Worm (Caenorhabditis elegans) whole organism, late embryonic: Measurements from ENCODE around the gene nxf-2.
A peak's percentile ranks its signal among the peaks of the same experiment; 100 is the strongest.

ENCODE experiments used
- C38D4.7 ChIP-seq: fragments of 200-800 bp; sonication (Bioruptor generic); optimal IDR thresholded peaks from 2 replicates; lab custom pipeline; 2018; ENCODE audit warnings: mild to moderate bottlenecking, missing genetic modification characterization, moderate library complexity, missing compliant biosample characterization
- F13H6.1 ChIP-seq: sonication (generic microtip); optimal IDR thresholded peaks from 2 replicates; lab custom pipeline; 2016; ENCODE audit warnings: missing genetic modification characterization, missing compliant biosample characterization
- K02D7.2 ChIP-seq: sonication (generic microtip); optimal IDR thresholded peaks from 2 replicates; lab custom pipeline; 2017; ENCODE audit warnings: mild to moderate bottlenecking, missing genetic modification characterization, missing compliant biosample characterization
- K09A11.1 ChIP-seq: sonication (generic microtip); optimal IDR thresholded peaks from 2 replicates; lab custom pipeline; 2017; ENCODE audit warnings: antibody characterized with exemption, mild to moderate bottlenecking, missing genetic modification characterization, missing compliant biosample characterization; ENCODE audit not compliant: insufficient read depth
- Y22D7AL.16 ChIP-seq: sonication (generic microtip); optimal IDR thresholded peaks from 2 replicates; lab custom pipeline; 2016; ENCODE audit warnings: missing genetic modification characterization, missing compliant biosample characterization
- ahr-1 ChIP-seq: sonication (generic microtip); optimal IDR thresholded peaks from 2 replicates; lab custom pipeline; 2016; ENCODE audit warnings: missing genetic modification characterization, missing compliant biosample characterization
- ceh-2 ChIP-seq: sonication (generic microtip); optimal IDR thresholded peaks from 2 replicates; lab custom pipeline; 2016; ENCODE audit warnings: missing genotype, missing genetic modification characterization, missing compliant biosample characterization
- ceh-22 ChIP-seq: sonication (generic microtip); optimal IDR thresholded peaks from 2 replicates; lab custom pipeline; 2017; ENCODE audit warnings: missing biosample characterization, missing genetic modification characterization
- ceh-34 ChIP-seq: sonication (generic microtip); optimal IDR thresholded peaks from 2 replicates; lab custom pipeline; 2016; ENCODE audit warnings: mild to moderate bottlenecking, missing genetic modification characterization, missing compliant biosample characterization
- ceh-6 ChIP-seq: fragments of 200-800 bp; sonication (Bioruptor generic); optimal IDR thresholded peaks from 2 replicates; lab custom pipeline; 2018; ENCODE audit warnings: mild to moderate bottlenecking, missing genetic modification characterization, missing compliant biosample characterization
- che-1 ChIP-seq: sonication (generic microtip); optimal IDR thresholded peaks from 2 replicates; lab custom pipeline; 2016; ENCODE audit warnings: mild to moderate bottlenecking, missing genetic modification characterization, missing compliant biosample characterization
- dve-1 ChIP-seq: sonication (generic microtip); optimal IDR thresholded peaks from 2 replicates; lab custom pipeline; 2017; ENCODE audit warnings: antibody characterized with exemption, mild to moderate bottlenecking, missing genetic modification characterization, missing compliant biosample characterization
- elt-2 ChIP-seq: sonication (generic microtip); optimal IDR thresholded peaks from 2 replicates; lab custom pipeline; 2016; ENCODE audit warnings: missing genetic modification reagents, missing genetic modification characterization, missing compliant biosample characterization
- eyg-1 ChIP-seq: sonication (generic microtip); optimal IDR thresholded peaks from 2 replicates; lab custom pipeline; 2016; ENCODE audit warnings: missing genotype, missing genetic modification characterization, missing compliant biosample characterization
- gmeb-2 ChIP-seq: sonication (generic microtip); optimal IDR thresholded peaks from 2 replicates; lab custom pipeline; 2016; ENCODE audit warnings: missing genetic modification characterization, inconsistent platforms, missing compliant biosample characterization
- hlh-13 ChIP-seq: fragments of 200-800 bp; sonication (Bioruptor generic); optimal IDR thresholded peaks from 2 replicates; lab custom pipeline; 2018; ENCODE audit warnings: mild to moderate bottlenecking, missing genetic modification characterization, missing compliant biosample characterization
- hlh-30 ChIP-seq: sonication (generic microtip); optimal IDR thresholded peaks from 2 replicates; lab custom pipeline; 2017; ENCODE audit warnings: antibody characterized with exemption, missing genetic modification characterization, missing compliant biosample characterization; ENCODE audit not compliant: insufficient read depth
- madf-2 ChIP-seq: sonication (generic microtip); optimal IDR thresholded peaks from 2 replicates; lab custom pipeline; 2017; ENCODE audit warnings: missing genetic modification characterization, missing compliant biosample characterization
- mec-3 ChIP-seq: sonication (generic microtip); optimal IDR thresholded peaks from 2 replicates; lab custom pipeline; 2016; ENCODE audit warnings: borderline replicate concordance, missing genetic modification characterization, missing compliant biosample characterization
- nhr-11 ChIP-seq: fragments of 150-350 bp; optimal IDR thresholded peaks from 2 replicates; lab custom pipeline; 2014; ENCODE audit warnings: missing biosample characterization, missing genetic modification characterization
- nhr-232 ChIP-seq: sonication (generic microtip); optimal IDR thresholded peaks from 2 replicates; lab custom pipeline; 2016; ENCODE audit warnings: missing genetic modification characterization, missing compliant biosample characterization
- npax-4 ChIP-seq: sonication (generic microtip); optimal IDR thresholded peaks from 2 replicates; lab custom pipeline; 2016; ENCODE audit warnings: missing genetic modification characterization, missing compliant biosample characterization
- odd-2 ChIP-seq: sonication (generic microtip); optimal IDR thresholded peaks from 2 replicates; lab custom pipeline; 2017; ENCODE audit warnings: antibody characterized with exemption, mild to moderate bottlenecking, missing genetic modification characterization, missing compliant biosample characterization
- pag-3 ChIP-seq: sonication (generic microtip); optimal IDR thresholded peaks from 2 replicates; lab custom pipeline; 2016; ENCODE audit warnings: missing compliant biosample characterization, missing genetic modification characterization, borderline replicate concordance
- pat-9 ChIP-seq: fragments of 200-800 bp; sonication (Bioruptor generic); optimal IDR thresholded peaks from 2 replicates; lab custom pipeline; 2018; ENCODE audit warnings: mild to moderate bottlenecking, missing genetic modification characterization, moderate library complexity, missing compliant biosample characterization
- pros-1 ChIP-seq: fragments of 150-350 bp; optimal IDR thresholded peaks from 2 replicates; lab custom pipeline; 2014; ENCODE audit warnings: missing biosample characterization, missing genetic modification reagents, missing genetic modification characterization
- ref-2 ChIP-seq: sonication (generic microtip); optimal IDR thresholded peaks from 2 replicates; lab custom pipeline; 2016; ENCODE audit warnings: missing genetic modification characterization, missing compliant biosample characterization
- rnt-1 ChIP-seq: sonication (generic microtip); optimal IDR thresholded peaks from 2 replicates; lab custom pipeline; 2016; ENCODE audit warnings: missing genetic modification characterization, missing compliant biosample characterization
- sdc-2 ChIP-seq: sonication (generic microtip); optimal IDR thresholded peaks from 2 replicates; lab custom pipeline; 2016; ENCODE audit warnings: missing genotype, missing genetic modification characterization, missing compliant biosample characterization
- tbx-7 ChIP-seq: sonication (generic microtip); optimal IDR thresholded peaks from 2 replicates; lab custom pipeline; 2016; ENCODE audit warnings: missing genotype, missing genetic modification characterization, missing compliant biosample characterization
- zip-5 ChIP-seq: sonication (generic microtip); optimal IDR thresholded peaks from 2 replicates; lab custom pipeline; 2016; ENCODE audit warnings: missing genetic modification characterization, missing compliant biosample characterization

nxf-2 gene

ce11 chrV:14417735-14418134 lies at the start of gene nxf-2, which contains the start of gene set-31:
Gene nxf-2, minus strand, starts transcription at chrV:14417835.
Gene set-31, plus strand, starts transcription at chrV:14417903.
- TF ChIP-seq pag-3 (tag; lab: Kevin White, UChicago) (no peak), nhr-11 (tag; lab: Kevin White, UChicago) (no peak), dve-1 (tag; lab: Kevin White, UChicago) (no peak), odd-2 (tag; lab: Kevin White, UChicago) (no peak), eyg-1 (tag; lab: Kevin White, UChicago) (no peak), C38D4.7 (GFP tag; lab: Kevin White, UChicago) (no peak), Y22D7AL.16 (tag; lab: Kevin White, UChicago) (no peak), elt-2 (tag; lab: Kevin White, UChicago) (no peak), nhr-232 (no peak)

- TF ChIP-seq ceh-34 (tag; lab: Kevin White, UChicago): no peak
- TF ChIP-seq hlh-13 (GFP tag; lab: Kevin White, UChicago): no peak
- no peak for TF ChIP-seq npax-4 (tag; lab: Kevin White, UChicago)
- no peak for TF ChIP-seq che-1 (tag; lab: Kevin White, UChicago)
- no peak for TF ChIP-seq nhr-11 (tag; lab: Kevin White, UChicago)
Observed at ce11 chrV:14464368-14464767, 46.7 kb upstream of the nxf-2 start, which contains the start of gene F08H9.4. Gene F08H9.4, minus strand, starts transcription at chrV:14464428.

- TF ChIP-seq elt-2 (tag; lab: Kevin White, UChicago) (peak; percentile 2), ref-2 (tag; lab: Kevin White, UChicago) (peak; percentile 17)
Observed at ce11 chrV:14463087-14463486, 45.5 kb upstream of the nxf-2 start, which contains the start of gene F08H9.3. Gene F08H9.3, minus strand, starts transcription at chrV:14463338.

- TF ChIP-seq che-1 (tag; lab: Kevin White, UChicago): no peak
- no peak for TF ChIP-seq ceh-6 (GFP tag; lab: Kevin White, UChicago)
- no peak for TF ChIP-seq hlh-13 (GFP tag; lab: Kevin White, UChicago)
- no peak for TF ChIP-seq C38D4.7 (GFP tag; lab: Kevin White, UChicago)
- TF ChIP-seq K02D7.2 (tag; lab: Kevin White, UChicago): no peak
- no peak for TF ChIP-seq eyg-1 (tag; lab: Kevin White, UChicago)
- TF ChIP-seq rnt-1: no peak
- no peak for TF ChIP-seq tbx-7 (tag; lab: Kevin White, UChicago)
- TF ChIP-seq hlh-30 (tag; lab: Kevin White, UChicago): no peak
Observed at ce11 chrV:14462653-14463052, 45.0 kb upstream of the nxf-2 start.

ce11 chrV:14460615-14461102 lies 43.0 kb upstream of the nxf-2 start, which contains the start of gene F08H9.2:
Gene F08H9.2, plus strand, starts transcription at chrV:14460665.
- TF ChIP-seq F13H6.1 (no peak), ahr-1 (tag; lab: Kevin White, UChicago) (no peak), pat-9 (tag; lab: Kevin White, UChicago) (no peak)

ce11 chrV:14460122-14460521 lies 42.5 kb upstream of the nxf-2 start:
- TF ChIP-seq K02D7.2 (tag; lab: Kevin White, UChicago) (no peak), elt-2 (tag; lab: Kevin White, UChicago) (no peak), K09A11.1 (tag; lab: Kevin White, UChicago) (no peak), ceh-2 (tag; lab: Kevin White, UChicago) (no peak), gmeb-2 (tag; lab: Kevin White, UChicago) (no peak), sdc-2 (tag; lab: Kevin White, UChicago) (no peak), ceh-22 (tag; lab: Kevin White, UChicago) (no peak), madf-2 (no peak), npax-4 (tag; lab: Kevin White, UChicago) (no peak), nhr-232 (no peak), zip-5 (tag; lab: Kevin White, UChicago) (no peak), mec-3 (tag; lab: Kevin White, UChicago) (no peak), pros-1 (tag; lab: Kevin White, UChicago) (no peak)
